Worm (Caenorhabditis elegans): ENCODE results near the gene srh-76.

Gene srh-76

DNA sequence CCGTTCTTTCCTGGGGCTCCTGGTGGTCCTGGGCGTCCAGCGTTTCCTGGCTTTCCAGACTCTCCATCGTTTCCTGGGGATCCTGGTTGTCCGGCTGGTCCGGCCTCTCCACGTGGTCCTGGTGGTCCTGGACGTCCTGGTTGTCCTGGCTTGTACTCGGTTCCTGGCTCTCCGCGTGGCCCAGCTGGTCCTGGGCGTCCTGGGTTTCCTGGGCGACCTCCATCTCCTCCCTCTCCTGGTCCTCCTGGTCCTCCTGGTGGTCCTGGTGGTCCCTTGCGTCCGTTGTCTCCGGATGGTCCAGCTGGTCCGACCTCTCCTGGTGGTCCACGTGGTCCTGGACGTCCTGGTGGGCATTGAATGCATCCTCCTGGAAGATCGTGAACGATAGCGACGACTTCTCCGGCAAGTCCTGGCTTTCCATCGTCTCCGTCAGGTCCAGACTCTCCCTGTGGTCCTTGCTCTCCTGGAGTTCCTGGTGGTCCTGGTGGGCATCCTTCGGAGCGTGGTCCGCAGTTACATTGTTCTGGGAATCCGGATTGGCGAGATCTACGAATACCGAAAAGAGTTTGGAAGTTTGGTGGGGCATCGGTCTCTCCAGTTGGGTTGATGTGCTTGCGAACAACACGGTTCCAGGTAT is 2.5 kb downstream of the srh-76 start:
- 0 out of 2 replicates have a peak, but pooled peaks have one; percentile 17 for TF ChIP-seq tab-1 (GFP tag; IDR thresholded peaks at IDR 0.05)
- no peak for TF ChIP-seq cog-1 (tag; optimal IDR thresholded peaks at IDR 0.05)

DNA sequence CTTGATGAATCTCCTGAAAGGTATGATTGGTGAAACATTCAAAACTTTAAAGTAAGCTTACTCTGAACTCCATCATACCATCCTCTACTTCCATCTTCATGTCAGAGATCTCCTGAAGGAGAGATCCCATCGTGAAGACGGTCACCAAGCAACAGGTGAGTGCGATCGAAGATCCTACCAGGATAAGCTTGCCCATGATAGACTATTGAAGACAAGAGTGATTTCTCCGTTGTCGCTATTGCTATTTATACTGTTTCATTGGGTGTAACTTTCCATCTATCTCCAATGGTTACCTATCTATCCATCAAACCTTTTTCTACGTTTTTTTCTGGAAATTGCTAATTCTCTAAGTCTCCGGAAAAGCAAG is 3.0 kb downstream of the srh-76 start, which contains the start of gene col-140:
TSS of gene col-140 (minus strand) at position 219 of the 367 bp plus-strand sequence.
- TF ChIP-seq klf-2 (GFP tag; conservative IDR thresholded peaks at IDR 0.05) (no peak), cog-1 (tag; optimal IDR thresholded peaks at IDR 0.05) (no peak), tab-1 (GFP tag; IDR thresholded peaks at IDR 0.05) (no peak), T22C8.4 (GFP tag; IDR thresholded peaks at IDR 0.05) (no peak), ztf-29 (GFP tag; IDR thresholded peaks at IDR 0.05) (no peak), ref-1 (GFP tag; conservative IDR thresholded peaks at IDR 0.05) (no peak), med-1 (GFP tag; optimal IDR thresholded peaks at IDR 0.05; ENCODE audit: insufficient read depth) (no peak), flt-1 (GFP tag; IDR thresholded peaks at IDR 0.05) (no peak), ztf-23 (GFP tag; IDR thresholded peaks at IDR 0.05) (no peak)

DNA sequence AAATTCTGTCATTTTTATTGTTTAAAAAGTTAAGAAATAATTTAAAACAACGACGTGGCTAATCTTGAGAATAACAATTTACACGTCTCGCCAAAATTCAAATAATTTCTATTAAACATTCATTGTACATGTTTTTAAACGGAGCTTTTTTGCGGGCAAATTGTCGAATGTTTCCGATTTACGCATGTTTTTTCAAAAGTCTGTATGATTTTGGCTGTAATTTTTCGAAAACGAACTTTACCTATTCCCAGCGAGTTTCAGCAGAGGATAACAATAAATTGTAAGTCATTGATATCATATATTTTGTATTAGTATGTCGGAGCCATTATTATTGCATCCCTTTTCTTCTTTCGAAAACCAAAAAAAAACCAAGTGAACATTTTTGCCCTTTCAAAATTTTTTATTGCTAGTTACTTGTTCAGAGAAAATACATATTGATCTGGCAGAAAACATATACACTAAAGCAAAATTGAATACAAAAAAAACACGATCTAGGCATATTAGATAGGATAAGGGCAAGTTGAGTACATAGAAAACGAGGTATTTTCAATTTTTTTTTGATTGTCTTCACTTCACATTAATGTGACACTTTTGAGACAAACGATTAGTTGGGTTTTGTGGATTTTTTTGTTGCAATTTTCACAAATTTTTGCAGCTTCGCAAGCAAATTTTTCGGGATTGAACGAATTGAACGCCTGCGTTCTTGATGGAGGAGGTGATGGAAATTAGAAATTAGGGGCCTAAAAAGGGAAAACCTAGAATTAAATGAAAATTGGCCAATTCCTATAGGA is 5.1 kb downstream of the srh-76 start, which contains the start of gene F26F12.2:
TSS of gene F26F12.2 (minus strand) at position 38 of the 791 bp plus-strand sequence.
- TF ChIP-seq ztf-23 (GFP tag; IDR thresholded peaks at IDR 0.05), result no peak
- no peak for TF ChIP-seq cog-1 (tag; optimal IDR thresholded peaks at IDR 0.05)
- no peak for TF ChIP-seq flt-1 (GFP tag; IDR thresholded peaks at IDR 0.05)
- no peak for TF ChIP-seq med-1 (GFP tag; optimal IDR thresholded peaks at IDR 0.05; ENCODE audit: insufficient read depth)

DNA sequence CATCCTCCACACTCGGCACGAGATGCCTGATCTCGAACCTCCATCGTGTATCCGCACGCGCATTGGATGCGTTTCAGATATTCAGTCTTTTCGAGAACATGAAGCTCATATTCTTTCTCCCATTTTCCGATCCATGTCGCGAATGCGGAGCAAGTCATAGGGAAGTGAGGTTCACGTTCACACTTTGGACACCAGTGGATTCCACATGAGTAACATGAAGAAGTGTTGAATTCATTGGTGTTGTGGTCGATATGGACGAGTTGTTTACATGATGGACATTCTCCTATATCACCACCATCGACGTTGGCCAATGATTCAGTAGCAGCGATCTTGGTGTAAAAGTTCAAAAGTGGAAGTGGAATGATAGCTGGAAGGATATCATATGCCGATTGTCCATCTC is 7.3 kb downstream of the srh-76 start:
- TF ChIP-seq ztf-23 (GFP tag; IDR thresholded peaks at IDR 0.05) (no peak), flt-1 (GFP tag; IDR thresholded peaks at IDR 0.05) (no peak), ztf-29 (GFP tag; IDR thresholded peaks at IDR 0.05) (no peak)

DNA sequence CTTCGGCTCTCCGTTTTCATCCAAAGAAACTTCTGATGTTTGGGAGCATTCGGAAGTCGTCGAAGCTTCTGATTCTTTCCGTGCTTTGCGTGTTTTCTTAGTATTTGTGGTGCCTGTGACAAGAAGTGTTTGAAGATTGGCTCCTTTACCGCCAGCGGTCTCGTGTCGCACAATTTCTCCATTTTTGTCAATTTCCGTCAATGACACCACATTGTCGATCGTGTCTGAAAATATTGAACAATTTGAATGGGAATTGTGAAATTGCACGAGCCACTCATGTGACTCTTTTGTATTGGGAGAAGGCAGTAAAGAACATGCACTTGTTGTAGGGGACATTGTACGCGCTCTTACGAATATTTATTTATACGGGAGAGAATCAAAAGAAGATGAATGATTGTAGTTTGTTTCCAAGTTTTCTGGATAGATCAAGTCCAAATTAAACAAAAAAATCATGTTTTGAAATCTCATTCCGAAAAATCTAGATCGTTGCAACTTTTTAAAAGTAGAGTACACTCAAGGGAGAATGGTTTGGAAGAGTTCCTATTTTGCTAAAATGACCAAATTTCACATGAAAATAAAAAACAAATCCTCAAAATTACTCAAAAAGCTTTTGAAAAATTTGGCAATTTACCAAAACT is 9.0 kb downstream of the srh-76 start:
- no peak for TF ChIP-seq cog-1 (tag; optimal IDR thresholded peaks at IDR 0.05)
- no peak for TF ChIP-seq T22C8.4 (GFP tag; IDR thresholded peaks at IDR 0.05)
- TF ChIP-seq ztf-23 (GFP tag; IDR thresholded peaks at IDR 0.05), result no peak
- no peak for TF ChIP-seq med-1 (GFP tag; optimal IDR thresholded peaks at IDR 0.05; ENCODE audit: insufficient read depth)
- TF ChIP-seq tab-1 (GFP tag; IDR thresholded peaks at IDR 0.05), result no peak
- TF ChIP-seq klf-2 (GFP tag; conservative IDR thresholded peaks at IDR 0.05), result no peak
- TF ChIP-seq ref-1 (GFP tag; conservative IDR thresholded peaks at IDR 0.05), result no peak
- no peak for TF ChIP-seq ztf-29 (GFP tag; IDR thresholded peaks at IDR 0.05)
- TF ChIP-seq flt-1 (GFP tag; IDR thresholded peaks at IDR 0.05), result no peak

DNA sequence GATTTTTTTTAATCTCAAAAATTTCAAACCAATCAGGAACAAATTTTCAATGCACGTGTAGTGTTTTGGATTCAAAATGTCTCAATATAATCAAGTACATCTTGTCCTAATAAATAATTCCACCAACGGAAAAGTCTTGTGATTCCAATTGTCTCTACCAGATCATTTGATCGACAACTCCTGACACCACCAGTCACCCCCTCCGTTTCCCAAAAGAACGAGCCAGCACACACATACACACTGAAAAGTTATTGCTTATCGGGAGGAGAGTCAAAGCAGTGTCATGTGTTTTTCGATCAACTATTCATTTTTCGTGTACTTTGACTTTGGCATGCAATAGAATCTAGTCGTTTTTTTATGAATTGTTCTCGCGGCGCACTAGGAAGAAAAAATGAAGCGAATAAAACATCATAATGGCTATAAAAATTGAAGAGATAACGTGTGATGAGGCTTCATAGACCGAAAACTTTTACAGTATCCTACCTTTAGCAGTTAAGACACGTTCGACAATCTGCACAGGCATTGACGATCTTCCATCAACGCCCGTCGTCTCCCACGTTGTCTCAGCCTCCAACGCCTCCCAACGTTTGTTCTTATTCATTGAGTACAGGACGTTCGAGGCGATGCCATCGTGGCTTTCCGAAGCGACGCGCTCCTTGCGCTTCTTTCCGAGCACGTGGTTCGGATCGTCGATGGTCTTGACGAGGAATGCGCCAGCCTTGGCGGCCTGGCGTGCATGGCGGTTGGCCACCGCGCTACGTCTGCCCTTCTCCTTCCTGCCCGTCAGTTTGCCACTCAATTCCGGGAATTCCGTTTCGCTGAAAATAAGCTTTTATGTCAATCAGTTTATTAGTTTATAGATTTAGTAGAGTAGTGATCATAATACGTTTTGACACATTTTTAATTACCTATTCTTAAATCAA is 10.0 kb downstream of the srh-76 start:
- TF ChIP-seq tab-1 (GFP tag; IDR thresholded peaks at IDR 0.05) (0 out of 2 replicates have a peak, but pooled peaks have one; percentile 39), ztf-23 (GFP tag; IDR thresholded peaks at IDR 0.05) (no peak)

DNA sequence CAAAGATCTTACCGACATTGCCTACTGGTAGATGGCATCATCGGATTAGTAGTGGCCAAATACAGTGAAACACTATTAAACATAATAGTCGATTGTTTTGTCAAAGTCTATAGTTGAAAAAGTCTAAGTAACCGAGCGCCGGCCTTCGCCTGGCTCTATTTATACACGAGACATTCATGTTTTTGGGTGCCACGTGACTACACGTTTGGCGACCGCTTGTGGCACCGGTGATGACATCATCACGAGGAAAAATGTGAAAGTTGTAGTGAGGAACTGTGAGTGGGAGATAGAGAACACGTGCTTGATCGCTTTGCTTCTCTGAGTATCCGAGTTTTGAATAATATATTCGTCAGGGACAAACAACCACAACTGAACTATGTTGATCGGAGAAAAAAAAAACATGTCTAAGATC is 10.7 kb downstream of the srh-76 start:
- TF ChIP-seq med-1 (GFP tag; optimal IDR thresholded peaks at IDR 0.05; ENCODE audit: insufficient read depth), result no peak
- TF ChIP-seq cog-1 (tag; optimal IDR thresholded peaks at IDR 0.05), result no peak
- no peak for TF ChIP-seq T22C8.4 (GFP tag; IDR thresholded peaks at IDR 0.05)
- TF ChIP-seq ztf-29 (GFP tag; IDR thresholded peaks at IDR 0.05), result no peak
- TF ChIP-seq klf-2 (GFP tag; conservative IDR thresholded peaks at IDR 0.05), result no peak
- no peak for TF ChIP-seq tab-1 (GFP tag; IDR thresholded peaks at IDR 0.05)
- no peak for TF ChIP-seq ztf-23 (GFP tag; IDR thresholded peaks at IDR 0.05)

DNA sequence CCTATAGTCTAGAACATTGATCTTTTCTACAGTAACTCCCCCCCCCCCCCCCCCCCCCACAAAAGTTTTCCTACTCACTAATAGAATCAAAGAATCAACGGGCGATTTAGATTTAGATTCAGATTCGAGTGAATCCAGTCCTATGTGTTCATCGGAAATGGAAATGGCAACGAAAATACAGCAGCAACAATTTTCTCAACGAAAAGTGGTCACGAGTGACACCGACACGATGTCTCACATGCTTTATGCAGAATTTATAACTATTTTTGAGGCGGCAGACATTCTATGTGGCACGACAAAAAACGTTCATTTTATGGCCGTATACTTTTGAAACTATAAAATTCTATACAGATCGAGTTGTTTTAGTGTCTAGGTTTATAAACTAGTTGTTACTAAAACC is 11.5 kb downstream of the srh-76 start:
- TF ChIP-seq klf-2 (GFP tag; conservative IDR thresholded peaks at IDR 0.05) (no peak), ztf-23 (GFP tag; IDR thresholded peaks at IDR 0.05) (no peak), flt-1 (GFP tag; IDR thresholded peaks at IDR 0.05) (no peak), cog-1 (tag; optimal IDR thresholded peaks at IDR 0.05) (no peak), med-1 (GFP tag; optimal IDR thresholded peaks at IDR 0.05; ENCODE audit: insufficient read depth) (no peak), ref-1 (GFP tag; conservative IDR thresholded peaks at IDR 0.05) (no peak), ztf-29 (GFP tag; IDR thresholded peaks at IDR 0.05) (no peak), tab-1 (GFP tag; IDR thresholded peaks at IDR 0.05) (no peak), T22C8.4 (GFP tag; IDR thresholded peaks at IDR 0.05) (no peak)

DNA sequence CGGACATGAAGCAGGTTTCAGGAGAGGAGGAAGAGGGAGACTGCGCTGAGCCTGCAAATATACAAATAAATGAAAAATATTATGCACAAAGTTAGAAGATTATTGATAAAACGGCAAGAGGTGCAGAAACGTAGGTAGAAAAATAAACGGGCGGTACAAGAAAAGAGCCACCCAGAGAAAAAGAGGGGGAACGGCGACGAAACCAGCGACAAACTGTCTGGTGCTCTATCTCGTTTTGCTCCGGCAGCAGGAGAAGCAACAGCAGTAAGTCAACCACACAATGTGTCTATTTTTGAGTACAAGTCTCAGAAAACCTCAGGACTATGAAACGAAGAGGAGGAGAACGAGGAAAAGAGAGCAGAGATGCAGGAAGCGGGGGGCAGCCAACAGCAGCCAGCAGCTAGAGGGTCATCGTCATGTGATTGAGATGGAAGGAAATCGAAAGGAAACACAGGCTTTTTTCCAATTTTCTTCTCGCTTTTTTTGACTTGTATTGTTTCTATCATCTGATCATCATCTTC is 12.1 kb downstream of the srh-76 start, which contains the start of gene F26F12.3:
TSS of gene F26F12.3 (minus strand) at position 51 of the 521 bp plus-strand sequence.
- TF ChIP-seq med-1 (GFP tag; optimal IDR thresholded peaks at IDR 0.05; ENCODE audit: insufficient read depth) (no peak), T22C8.4 (GFP tag; IDR thresholded peaks at IDR 0.05) (no peak), flt-1 (GFP tag; IDR thresholded peaks at IDR 0.05) (no peak), tab-1 (GFP tag; IDR thresholded peaks at IDR 0.05) (no peak)
